Fruit fly (Drosophila melanogaster): ENCODE results near the gene Lrp4.

Gene Lrp4

dm6 chrX:15887247-15887616 lies 23.4 kb upstream of the Lrp4 start, which contains the start of gene tay (continued):
- TF ChIP-seq exex (tag; optimal IDR thresholded peaks at IDR 0.05) = no peak
- TF ChIP-seq Hr39 (optimal IDR thresholded peaks at IDR 0.05) = no peak
- no peak for TF ChIP-seq sd (tag; optimal IDR thresholded peaks at IDR 0.05)
- TF ChIP-seq pum (GFP tag; optimal IDR thresholded peaks at IDR 0.05) = no peak
- no peak; the same call in 1 of the 2 replicates for TF ChIP-seq CG9932 (GFP tag; IDR thresholded peaks at IDR 0.05)
- no peak for TF ChIP-seq usp (GFP tag; optimal IDR thresholded peaks at IDR 0.05)
- no peak for TF ChIP-seq tap (tag; optimal IDR thresholded peaks at IDR 0.05)
- TF ChIP-seq C15 (GFP tag; IDR thresholded peaks at IDR 0.05) = no peak
- no peak for TF ChIP-seq CG15073 (GFP tag; optimal IDR thresholded peaks at IDR 0.05)
- no peak for TF ChIP-seq CG31388 (GFP tag; optimal IDR thresholded peaks at IDR 0.05)
- no peak for TF ChIP-seq CG1792 (GFP tag; optimal IDR thresholded peaks at IDR 0.05)
- no peak for TF ChIP-seq so (GFP tag; IDR thresholded peaks at IDR 0.05)
- no peak for TF ChIP-seq ATbp (GFP tag; optimal IDR thresholded peaks at IDR 0.05)
- TF ChIP-seq gsb (GFP tag; IDR thresholded peaks at IDR 0.05) = no peak
- TF ChIP-seq Ets97D (GFP tag; optimal IDR thresholded peaks at IDR 0.05) = peak; percentile 32
- no peak for TF ChIP-seq ara (GFP tag; IDR thresholded peaks at IDR 0.05)
- no peak for TF ChIP-seq CG11696 (GFP tag; IDR thresholded peaks at IDR 0.05)
- TF ChIP-seq Dip3 (GFP tag; optimal IDR thresholded peaks at IDR 0.05) = no peak
- TF ChIP-seq fru (optimal IDR thresholded peaks at IDR 0.05) = no peak
- TF ChIP-seq sug (tag; optimal IDR thresholded peaks at IDR 0.05) = peak; percentile 31
- TF ChIP-seq bbx (GFP tag; IDR thresholded peaks at IDR 0.05; ENCODE audit: partially characterized antibody) = peak; percentile 81
- TF ChIP-seq CG32772 (GFP tag; IDR thresholded peaks at IDR 0.05) = no peak
- no peak for TF ChIP-seq CG1602 (GFP tag; optimal IDR thresholded peaks at IDR 0.05)
- TF ChIP-seq Nf-YB (GFP tag; optimal IDR thresholded peaks at IDR 0.05) = no peak
- no peak for TF ChIP-seq trh (GFP tag; optimal IDR thresholded peaks at IDR 0.05)
- no peak for TF ChIP-seq CG15696 (tag; optimal IDR thresholded peaks at IDR 0.05)
- TF ChIP-seq CG7786 (GFP tag; optimal IDR thresholded peaks at IDR 0.05) = no peak
- TF ChIP-seq ssp (GFP tag; IDR thresholded peaks at IDR 0.05) = peak; percentile 95
- peak; percentile 80 for TF ChIP-seq CG15514 (GFP tag; optimal IDR thresholded peaks at IDR 0.05)
- TF ChIP-seq Taf1 (GFP tag; IDR thresholded peaks at IDR 0.05) = no peak
- no peak for TF ChIP-seq CG14441 (GFP tag; IDR thresholded peaks at IDR 0.05)
- TF ChIP-seq CG3847 (GFP tag; IDR thresholded peaks at IDR 0.05) = no peak
- TF ChIP-seq CG10654 (GFP tag; optimal IDR thresholded peaks at IDR 0.05) = no peak
- peak; percentile 80 for TF ChIP-seq CG16813 (GFP tag; IDR thresholded peaks at IDR 0.05; ENCODE audit: partially characterized antibody)
- no peak for TF ChIP-seq CG10321 (GFP tag; IDR thresholded peaks at IDR 0.05)
- peak; percentile 46 for TF ChIP-seq vvl (GFP tag; IDR thresholded peaks at IDR 0.05)
- peak; percentile 55; the same call in 2 of the 3 replicates for TF ChIP-seq CG2199 (GFP tag; IDR thresholded peaks at IDR 0.05)
- TF ChIP-seq HLH4C (GFP tag; IDR thresholded peaks at IDR 0.05; ENCODE audit: partially characterized antibody) = peak; percentile 74
- TF ChIP-seq CG16863 (GFP tag; optimal IDR thresholded peaks at IDR 0.05) = no peak
- no peak for TF ChIP-seq dimm (GFP tag; IDR thresholded peaks at IDR 0.05)
- no peak for TF ChIP-seq wek (GFP tag; optimal IDR thresholded peaks at IDR 0.05)
- no peak for TF ChIP-seq en (GFP tag; optimal IDR thresholded peaks at IDR 0.05)
- TF ChIP-seq Nf-YA (GFP tag; IDR thresholded peaks at IDR 0.05) = no peak
- no peak for TF ChIP-seq CG9876 (GFP tag; optimal IDR thresholded peaks at IDR 0.05)
- no peak for TF ChIP-seq fd3F (GFP tag; optimal IDR thresholded peaks at IDR 0.05)
- TF ChIP-seq CG18476 (GFP tag; optimal IDR thresholded peaks at IDR 0.05) = no peak
- TF ChIP-seq CG17361 (GFP tag; IDR thresholded peaks at IDR 0.05) = no peak
- no peak for TF ChIP-seq tgo (GFP tag; IDR thresholded peaks at IDR 0.05)
- TF ChIP-seq CG31441 (GFP tag; IDR thresholded peaks at IDR 0.05) = 0 out of 2 replicates have a peak, but pooled peaks have one; percentile 17
- peak; percentile 84 for TF ChIP-seq Bgb (GFP tag; IDR thresholded peaks at IDR 0.05; ENCODE audit: partially characterized antibody)
- no peak for TF ChIP-seq tio (GFP tag; optimal IDR thresholded peaks at IDR 0.05)
- TF ChIP-seq CG18619 (GFP tag; optimal IDR thresholded peaks at IDR 0.05) = no peak
- no peak for TF ChIP-seq ems (GFP tag; optimal IDR thresholded peaks at IDR 0.05)
- TF ChIP-seq CG8478 (optimal IDR thresholded peaks at IDR 0.05) = no peak
